Fruit fly (Drosophila melanogaster) whole organism, prepupa: ENCODE data around the gene Cp7Fb.

Experiments
- CG10631 ChIP-seq: fragments of 200-800 bp; sonication (Bioruptor generic); optimal IDR thresholded peaks from 2 replicates; lab custom pipeline; 2016; ENCODE audit warnings: missing biosample characterization, missing genetic modification characterization
- CG11762 ChIP-seq: fragments of 200-800 bp; sonication (Bioruptor generic); optimal IDR thresholded peaks from 3 replicates; lab custom pipeline; 2016; ENCODE audit warnings: missing biosample characterization, missing genetic modification characterization; ENCODE audit not compliant: insufficient read depth
- CG11902 ChIP-seq: fragments of 200-800 bp; sonication (Bioruptor generic); optimal IDR thresholded peaks from 3 replicates; lab custom pipeline; 2016; ENCODE audit warnings: missing biosample characterization, missing genetic modification characterization
- CG15336 ChIP-seq: fragments of 200-800 bp; sonication (Bioruptor generic); IDR thresholded peaks from 2 replicates; pipeline ENCODE4 v1.3.6; 2022; ENCODE audit warnings: missing biosample characterization, missing genetic modification characterization
- CG1621 ChIP-seq: fragments of 200-800 bp; sonication (Bioruptor generic); optimal IDR thresholded peaks from 3 replicates; lab custom pipeline; 2018; ENCODE audit warnings: missing biosample characterization, mild to moderate bottlenecking, missing genetic modification characterization
- CG3032 ChIP-seq: fragments of 200-800 bp; optimal IDR thresholded peaks from 2 replicates; lab custom pipeline; 2019; ENCODE audit warnings: missing biosample characterization, mild to moderate bottlenecking, missing genetic modification characterization, moderate library complexity
- CG34406 ChIP-seq: fragments of 200-800 bp; sonication (Bioruptor generic); optimal IDR thresholded peaks from 3 replicates; lab custom pipeline; 2016; ENCODE audit warnings: missing biosample characterization, missing genetic modification characterization
- CG4318 ChIP-seq: fragments of 200-800 bp; sonication (Bioruptor generic); optimal IDR thresholded peaks from 3 replicates; lab custom pipeline; 2017; ENCODE audit warnings: missing biosample characterization, mild to moderate bottlenecking, missing genetic modification characterization
- CG6163 ChIP-seq: fragments of 200-800 bp; sonication (Bioruptor generic); IDR thresholded peaks from 3 replicates; pipeline ENCODE4 v1.3.6; 2022; ENCODE audit warnings: missing biosample characterization, missing genetic modification characterization
- CG6276 ChIP-seq: fragments of 200-800 bp; sonication (Bioruptor generic); optimal IDR thresholded peaks from 2 replicates; lab custom pipeline; 2017; ENCODE audit warnings: missing biosample characterization, mild to moderate bottlenecking, missing genetic modification characterization
- CG6808 ChIP-seq: fragments of 200-800 bp; sonication (Bioruptor generic); optimal IDR thresholded peaks from 3 replicates; lab custom pipeline; 2017; ENCODE audit warnings: missing biosample characterization, missing genetic modification characterization, mild to moderate bottlenecking, moderate library complexity, missing genetic modification reagents
- CG6854 ChIP-seq: fragments of 200-800 bp; sonication (Bioruptor generic); optimal IDR thresholded peaks from 2 replicates; lab custom pipeline; 2017; ENCODE audit warnings: missing biosample characterization, mild to moderate bottlenecking, missing genetic modification characterization
- CG7368 ChIP-seq: fragments of 200-800 bp; sonication (Bioruptor generic); optimal IDR thresholded peaks from 3 replicates; lab custom pipeline; 2016; ENCODE audit warnings: missing biosample characterization, missing genetic modification characterization
- CG8119 ChIP-seq: fragments of 200-800 bp; sonication (Bioruptor generic); IDR thresholded peaks from 3 replicates; pipeline ENCODE4 v1.3.6; 2022; ENCODE audit warnings: missing biosample characterization, missing genetic modification characterization
- CG8319 ChIP-seq: fragments of 200-800 bp; sonication (Bioruptor generic); optimal IDR thresholded peaks from 3 replicates; lab custom pipeline; 2016; ENCODE audit warnings: missing biosample characterization, missing genetic modification characterization
- CG8632 ChIP-seq: fragments of 200-800 bp; sonication (Bioruptor generic); optimal IDR thresholded peaks from 3 replicates; lab custom pipeline; 2016; ENCODE audit warnings: missing biosample characterization, missing genetic modification characterization
- CG9139 ChIP-seq: fragments of 200-800 bp; sonication (Bioruptor generic); optimal IDR thresholded peaks from 3 replicates; lab custom pipeline; 2017; ENCODE audit warnings: missing biosample characterization, mild to moderate bottlenecking, missing genetic modification characterization
- Eip75B ChIP-seq: fragments of 200-800 bp; sonication (Bioruptor generic); optimal IDR thresholded peaks from 3 replicates; lab custom pipeline; 2016; ENCODE audit warnings: missing biosample characterization, missing genetic modification characterization
- Eip78C ChIP-seq: fragments of 200-800 bp; sonication (Bioruptor generic); peaks from one replicate; lab custom pipeline; 2016; ENCODE audit warnings: missing biosample characterization, missing genetic modification characterization
- Ets96B ChIP-seq: fragments of 200-800 bp; optimal IDR thresholded peaks from 2 replicates; lab custom pipeline; 2019; ENCODE audit warnings: missing biosample characterization, mild to moderate bottlenecking, missing genetic modification characterization, moderate library complexity
- Gug ChIP-seq: fragments of 200-800 bp; sonication (Bioruptor generic); IDR thresholded peaks from 2 replicates; pipeline ENCODE4 v1.3.6; 2022; ENCODE audit warnings: missing biosample characterization, missing genetic modification characterization
- Hr38 ChIP-seq: sonication (Bioruptor generic); optimal IDR thresholded peaks from 2 replicates; lab custom pipeline; 2016; ENCODE audit warnings: missing biosample characterization, missing genetic modification characterization
- Hr4 ChIP-seq: fragments of 200-800 bp; sonication (Bioruptor generic); optimal IDR thresholded peaks from 3 replicates; lab custom pipeline; 2016; ENCODE audit warnings: missing biosample characterization, missing genetic modification characterization
- Met ChIP-seq: fragments of 200-800 bp; sonication (Bioruptor generic); optimal IDR thresholded peaks from 3 replicates; lab custom pipeline; 2016; ENCODE audit warnings: missing biosample characterization, missing genetic modification characterization
- Sox102F ChIP-seq: fragments of 200-800 bp; sonication (Bioruptor generic); optimal IDR thresholded peaks from 2 replicates; lab custom pipeline; 2016; ENCODE audit warnings: missing biosample characterization, mild to moderate bottlenecking, missing genetic modification characterization
- Sox14 ChIP-seq: fragments of 200-800 bp; sonication (Bioruptor generic); optimal IDR thresholded peaks from 3 replicates; lab custom pipeline; 2016; ENCODE audit warnings: missing biosample characterization, missing genetic modification characterization
- achi ChIP-seq: fragments of 200-800 bp; sonication (Bioruptor generic); optimal IDR thresholded peaks from 3 replicates; lab custom pipeline; 2016; ENCODE audit warnings: missing biosample characterization, missing genetic modification characterization
- dsx ChIP-seq: fragments of 200-800 bp; optimal IDR thresholded peaks from 3 replicates; lab custom pipeline; 2019; ENCODE audit warnings: missing biosample characterization, mild to moderate bottlenecking, missing genetic modification characterization, moderate library complexity; ENCODE audit not compliant: poor library complexity, severe bottlenecking
- eg ChIP-seq: fragments of 200-800 bp; sonication (Bioruptor generic); IDR thresholded peaks from 3 replicates; pipeline ENCODE4 v1.3.6; 2022; ENCODE audit warnings: missing biosample characterization, missing genetic modification characterization
- esn ChIP-seq: fragments of 200-800 bp; sonication (Bioruptor generic); optimal IDR thresholded peaks from 2 replicates; lab custom pipeline; 2016; ENCODE audit warnings: missing biosample characterization, mild to moderate bottlenecking, missing genetic modification characterization, moderate library complexity
- fd85E ChIP-seq: fragments of 200-800 bp; sonication (Bioruptor generic); optimal IDR thresholded peaks from 3 replicates; lab custom pipeline; 2016; ENCODE audit warnings: missing biosample characterization, missing genetic modification characterization
- fkh ChIP-seq: fragments of 200-800 bp; sonication (Bioruptor generic); optimal IDR thresholded peaks from 3 replicates; lab custom pipeline; 2017; ENCODE audit warnings: missing biosample characterization, mild to moderate bottlenecking, missing genetic modification characterization, moderate library complexity
- net ChIP-seq: fragments of 200-800 bp; sonication (Bioruptor generic); optimal IDR thresholded peaks from 3 replicates; lab custom pipeline; 2016; ENCODE audit warnings: missing biosample characterization, missing genetic modification characterization
- pdm3 ChIP-seq: fragments of 200-800 bp; sonication (Bioruptor generic); optimal IDR thresholded peaks from 3 replicates; lab custom pipeline; 2016; ENCODE audit warnings: missing biosample characterization, missing genetic modification characterization
- spab ChIP-seq: fragments of 200-800 bp; sonication (Bioruptor generic); optimal IDR thresholded peaks from 2 replicates; lab custom pipeline; 2017; ENCODE audit warnings: missing biosample characterization, mild to moderate bottlenecking, missing genetic modification characterization, missing genetic modification reagents
- ss ChIP-seq, 2 experiments: fragments of 200-800 bp; sonication (Bioruptor generic); optimal IDR thresholded peaks; 2 replicates in 1 of 2; 3 replicates in 1 of 2; lab custom pipeline; 2017 to 2018; ENCODE audit warnings: mild to moderate bottlenecking in 2 of 2, missing biosample characterization in 2 of 2, missing genetic modification characterization in 2 of 2, moderate library complexity in 1 of 2
- topi ChIP-seq: fragments of 200-800 bp; sonication (Bioruptor generic); optimal IDR thresholded peaks from 3 replicates; lab custom pipeline; 2016; ENCODE audit warnings: missing biosample characterization, missing genetic modification characterization
- vri ChIP-seq: fragments of 200-800 bp; sonication (Bioruptor generic); optimal IDR thresholded peaks from 3 replicates; lab custom pipeline; 2016; ENCODE audit warnings: missing biosample characterization, mild to moderate bottlenecking, missing genetic modification characterization

The Cp7Fb gene

DNA sequence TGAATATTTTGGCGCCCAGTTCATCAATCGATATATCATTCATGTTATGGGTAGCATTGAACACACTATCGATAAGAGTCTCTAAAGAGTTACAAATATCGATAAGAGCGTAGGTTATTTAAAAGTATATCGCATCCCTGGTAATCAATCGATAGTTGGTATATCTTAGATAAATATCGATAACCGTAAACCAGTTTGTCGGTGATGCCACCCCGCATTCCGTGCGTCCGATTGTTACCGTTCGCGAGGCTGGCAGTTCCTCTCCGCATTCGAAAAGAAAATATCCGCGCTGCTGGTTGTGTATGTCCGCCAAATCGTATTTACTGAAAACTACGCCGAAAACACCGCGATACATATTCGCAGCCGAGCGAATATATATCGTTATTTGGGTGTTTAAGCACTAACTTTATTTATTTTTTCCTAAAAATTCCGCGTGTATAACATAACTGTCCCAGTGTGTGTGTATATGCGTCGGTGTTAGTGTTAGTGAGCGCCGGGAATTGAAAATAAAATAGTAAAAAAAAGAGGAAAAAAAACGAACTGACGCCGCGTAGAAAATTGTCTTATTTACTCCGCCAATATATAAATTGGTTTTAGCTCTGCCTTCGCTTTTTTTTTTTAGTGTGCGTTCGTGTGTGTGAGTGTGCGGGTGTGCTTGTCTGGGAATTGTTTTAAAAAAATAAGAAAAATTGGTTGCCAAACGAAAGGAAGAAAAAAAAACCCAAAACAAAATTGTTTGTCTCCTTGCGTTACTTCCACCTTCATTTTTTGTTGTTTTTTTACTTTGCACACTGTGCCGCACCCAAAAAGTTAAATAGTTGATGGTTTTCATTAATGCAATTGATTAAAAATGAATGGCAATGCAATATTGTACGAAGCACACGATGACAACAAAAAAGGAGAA is 43.7 kb downstream of the Cp7Fb start, which contains the start of gene Nrg (continued):
- TF ChIP-seq Ets96B (no peak), eg (GFP tag; lab: Robert Waterston, UW) (0 out of 3 replicates have a peak, but pooled peaks have one; percentile 47), CG8119 (GFP tag; lab: Robert Waterston, UW) (0 out of 3 replicates have a peak, but pooled peaks have one; percentile 46), Hr4 (no peak), CG8319 (GFP tag; lab: Kevin White, UChicago) (no peak), ss (GFP tag; optimal IDR thresholded peaks at IDR 0.05; lab: Kevin White, UChicago) (peak in 1 of 2 experiments; percentile 7), CG7368 (GFP tag; lab: Kevin White, UChicago) (peak; percentile 16), pdm3 (GFP tag; lab: Kevin White, UChicago) (no peak), CG6854 (GFP tag; lab: Kevin White, UChicago) (peak; percentile 22), CG6276 (GFP tag; lab: Kevin White, UChicago) (no peak), Met (GFP tag; lab: Kevin White, UChicago) (peak; percentile 16), Sox102F (GFP tag; lab: Kevin White, UChicago) (no peak), CG15336 (GFP tag; lab: Robert Waterston, UW) (0 out of 2 replicates have a peak, but pooled peaks have one; percentile 11), topi (GFP tag; lab: Kevin White, UChicago) (no peak), CG34406 (GFP tag; lab: Kevin White, UChicago) (no peak), CG3032 (tag; lab: Kevin White, UChicago) (no peak), Gug (no peak), achi (GFP tag; lab: Kevin White, UChicago) (no peak), esn (GFP tag; lab: Kevin White, UChicago) (peak; percentile 15), CG11902 (no peak), CG11762 (GFP tag; lab: Kevin White, UChicago) (no peak), dsx (GFP tag; lab: Kevin White, UChicago) (no peak), CG10631 (GFP tag; lab: Kevin White, UChicago) (no peak), fkh (GFP tag; lab: Kevin White, UChicago) (peak; percentile 36), fd85E (GFP tag; lab: Kevin White, UChicago) (no peak), vri (GFP tag; lab: Kevin White, UChicago) (peak; percentile 13), CG6163 (GFP tag; lab: Robert Waterston, UW) (no peak), Eip75B (GFP tag; lab: Kevin White, UChicago) (no peak), net (GFP tag; lab: Kevin White, UChicago) (no peak), Hr38 (GFP tag; lab: Kevin White, UChicago) (no peak), Sox14 (GFP tag; lab: Kevin White, UChicago) (no peak), CG4318 (GFP tag; lab: Kevin White, UChicago) (no peak)

DNA sequence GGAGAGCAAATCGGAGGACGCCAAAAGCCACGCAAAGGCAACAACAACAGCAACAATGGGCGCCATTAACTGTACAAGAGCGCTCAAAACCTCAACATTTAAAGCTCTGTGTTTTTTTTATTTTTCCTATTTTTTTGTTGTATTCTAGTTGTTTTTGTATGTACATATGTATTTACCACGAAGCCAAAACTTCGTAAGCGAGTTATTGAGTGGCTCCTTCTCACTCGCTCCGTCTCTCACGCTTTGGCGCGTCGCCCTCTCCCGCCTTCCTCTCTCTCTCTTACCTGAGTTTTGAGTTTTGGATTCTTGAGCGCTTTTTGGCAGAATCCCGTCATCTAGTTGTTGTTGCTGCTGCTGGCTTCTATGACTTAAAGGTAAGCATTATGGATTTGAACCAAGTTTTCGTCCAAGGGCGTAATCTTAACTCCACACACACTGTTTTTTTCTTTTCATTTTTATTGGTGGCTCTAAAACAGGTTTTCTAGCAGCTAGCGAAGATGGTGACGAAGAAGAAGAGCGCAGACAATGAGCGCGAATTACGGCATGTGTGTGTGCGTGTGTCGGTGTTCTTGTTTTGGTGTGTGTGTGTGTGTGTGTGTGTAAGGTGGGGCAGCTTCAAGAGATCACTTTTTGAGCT is 44.5 kb downstream of the Cp7Fb start:
- TF ChIP-seq CG8632 (no peak), CG9139 (GFP tag; lab: Kevin White, UChicago) (peak; percentile 45), spab (GFP tag; lab: Kevin White, UChicago) (peak; percentile 27), CG1621 (tag; lab: Kevin White, UChicago) (no peak), CG6808 (GFP tag; lab: Kevin White, UChicago) (peak; percentile 47), topi (GFP tag; lab: Kevin White, UChicago) (no peak), Ets96B (peak; percentile 13), CG6163 (GFP tag; lab: Robert Waterston, UW) (peak; percentile 20; the same call in 1 of the 3 replicates), dsx (GFP tag; lab: Kevin White, UChicago) (peak; percentile 9), CG34406 (GFP tag; lab: Kevin White, UChicago) (no peak), eg (GFP tag; lab: Robert Waterston, UW) (peak; percentile 45; the same call in 1 of the 3 replicates), CG8319 (GFP tag; lab: Kevin White, UChicago) (no peak), CG8119 (GFP tag; lab: Robert Waterston, UW) (peak; percentile 22; the same call in 1 of the 3 replicates), ss (GFP tag; optimal IDR thresholded peaks at IDR 0.05; lab: Kevin White, UChicago) (peak; percentile 59 to 74), Eip78C (GFP tag; lab: Kevin White, UChicago) (peak; percentile 75)
- TF ChIP-seq, all 60 proteins: peak for 10
